Worm (Caenorhabditis elegans) whole organism, midembryonic: ENCODE data around the gene nphp-1.

Source experiments
- med-1 ChIP-seq: sonication (generic microtip); optimal IDR thresholded peaks from 2 replicates; lab custom pipeline; 2017; ENCODE audit warnings: missing genetic modification characterization, mild to moderate bottlenecking, missing compliant biosample characterization, antibody characterized with exemption, missing genetic modification reagents; ENCODE audit not compliant: insufficient read depth
- ref-1 ChIP-seq: fragments of 200-800 bp; sonication (Bioruptor generic); conservative IDR thresholded peaks from 2 replicates; pipeline ENCODE4 v1.3.6; 2022; ENCODE audit warnings: missing genetic modification reagents, missing genetic modification characterization, missing compliant biosample characterization

DNA sequence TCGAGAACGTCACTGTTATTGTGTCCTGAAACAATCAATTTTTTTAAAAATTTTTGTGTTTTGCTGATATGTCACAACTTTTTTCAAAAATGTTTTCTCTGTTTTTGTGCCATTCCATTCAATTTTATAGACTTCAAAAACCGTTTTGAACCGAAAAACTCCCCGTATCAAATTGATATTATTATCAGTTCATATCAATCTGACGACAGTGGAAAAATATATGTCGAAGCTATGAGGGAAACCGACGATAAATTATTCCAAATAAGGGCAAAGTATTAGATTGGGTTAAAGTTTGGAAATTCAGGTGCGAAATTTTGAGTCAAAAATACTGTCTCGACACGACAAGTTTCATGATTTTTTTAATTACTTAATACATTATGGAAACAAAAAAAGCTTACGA, 4.3 kb upstream of the nphp-1 start:
- TF ChIP-seq med-1 (GFP tag; lab: Kevin White, UChicago): no peak
- TF ChIP-seq ref-1 (GFP tag; lab: Robert Waterston, UW): no peak
